Fruit fly (Drosophila melanogaster) whole organism, prepupa: ENCODE results near the gene CG44158.
A peak's percentile ranks its signal among the peaks of the same experiment; 100 is the strongest.

Experiments
- CG10631 ChIP-seq: fragments of 200-800 bp; sonication (Bioruptor generic); optimal IDR thresholded peaks from 2 replicates; lab custom pipeline; 2016; ENCODE audit warnings: missing biosample characterization, missing genetic modification characterization
- CG11762 ChIP-seq: fragments of 200-800 bp; sonication (Bioruptor generic); optimal IDR thresholded peaks from 3 replicates; lab custom pipeline; 2016; ENCODE audit warnings: missing biosample characterization, missing genetic modification characterization; ENCODE audit not compliant: insufficient read depth
- CG11902 ChIP-seq: fragments of 200-800 bp; sonication (Bioruptor generic); optimal IDR thresholded peaks from 3 replicates; lab custom pipeline; 2016; ENCODE audit warnings: missing biosample characterization, missing genetic modification characterization
- CG15336 ChIP-seq: fragments of 200-800 bp; sonication (Bioruptor generic); IDR thresholded peaks from 2 replicates; pipeline ENCODE4 v1.3.6; 2022; ENCODE audit warnings: missing biosample characterization, missing genetic modification characterization
- CG1621 ChIP-seq: fragments of 200-800 bp; sonication (Bioruptor generic); optimal IDR thresholded peaks from 3 replicates; lab custom pipeline; 2018; ENCODE audit warnings: missing biosample characterization, mild to moderate bottlenecking, missing genetic modification characterization
- CG16779 ChIP-seq: fragments of 200-800 bp; sonication (Bioruptor generic); optimal IDR thresholded peaks from 3 replicates; lab custom pipeline; 2017; ENCODE audit warnings: missing biosample characterization, mild to moderate bottlenecking, missing genetic modification characterization
- CG3032 ChIP-seq: fragments of 200-800 bp; optimal IDR thresholded peaks from 2 replicates; lab custom pipeline; 2019; ENCODE audit warnings: missing biosample characterization, mild to moderate bottlenecking, missing genetic modification characterization, moderate library complexity
- CG31627 ChIP-seq: fragments of 200-800 bp; sonication (Bioruptor generic); optimal IDR thresholded peaks from 3 replicates; lab custom pipeline; 2016; ENCODE audit warnings: missing biosample characterization, missing genetic modification characterization
- CG32006 ChIP-seq: fragments of 200-800 bp; sonication (Bioruptor generic); optimal IDR thresholded peaks from 3 replicates; lab custom pipeline; 2017; ENCODE audit warnings: missing biosample characterization, mild to moderate bottlenecking, missing genetic modification characterization
- CG34406 ChIP-seq: fragments of 200-800 bp; sonication (Bioruptor generic); optimal IDR thresholded peaks from 3 replicates; lab custom pipeline; 2016; ENCODE audit warnings: missing biosample characterization, missing genetic modification characterization
- CG3919 ChIP-seq: fragments of 200-800 bp; sonication (Bioruptor generic); optimal IDR thresholded peaks from 3 replicates; lab custom pipeline; 2016; ENCODE audit warnings: missing biosample characterization, missing genetic modification characterization
- CG4318 ChIP-seq: fragments of 200-800 bp; sonication (Bioruptor generic); optimal IDR thresholded peaks from 3 replicates; lab custom pipeline; 2017; ENCODE audit warnings: missing biosample characterization, mild to moderate bottlenecking, missing genetic modification characterization
- CG6163 ChIP-seq: fragments of 200-800 bp; sonication (Bioruptor generic); IDR thresholded peaks from 3 replicates; pipeline ENCODE4 v1.3.6; 2022; ENCODE audit warnings: missing biosample characterization, missing genetic modification characterization
- CG6276 ChIP-seq: fragments of 200-800 bp; sonication (Bioruptor generic); optimal IDR thresholded peaks from 2 replicates; lab custom pipeline; 2017; ENCODE audit warnings: missing biosample characterization, mild to moderate bottlenecking, missing genetic modification characterization
- CG6792 ChIP-seq: fragments of 200-800 bp; sonication (Bioruptor generic); optimal IDR thresholded peaks from 3 replicates; lab custom pipeline; 2016; ENCODE audit warnings: missing biosample characterization, missing genetic modification characterization
- CG6808 ChIP-seq: fragments of 200-800 bp; sonication (Bioruptor generic); optimal IDR thresholded peaks from 3 replicates; lab custom pipeline; 2017; ENCODE audit warnings: missing biosample characterization, missing genetic modification characterization, mild to moderate bottlenecking, moderate library complexity, missing genetic modification reagents
- CG6854 ChIP-seq: fragments of 200-800 bp; sonication (Bioruptor generic); optimal IDR thresholded peaks from 2 replicates; lab custom pipeline; 2017; ENCODE audit warnings: missing biosample characterization, mild to moderate bottlenecking, missing genetic modification characterization
- CG7368 ChIP-seq: fragments of 200-800 bp; sonication (Bioruptor generic); optimal IDR thresholded peaks from 3 replicates; lab custom pipeline; 2016; ENCODE audit warnings: missing biosample characterization, missing genetic modification characterization
- CG8119 ChIP-seq: fragments of 200-800 bp; sonication (Bioruptor generic); IDR thresholded peaks from 3 replicates; pipeline ENCODE4 v1.3.6; 2022; ENCODE audit warnings: missing biosample characterization, missing genetic modification characterization
- CG8319 ChIP-seq: fragments of 200-800 bp; sonication (Bioruptor generic); optimal IDR thresholded peaks from 3 replicates; lab custom pipeline; 2016; ENCODE audit warnings: missing biosample characterization, missing genetic modification characterization
- CG8632 ChIP-seq: fragments of 200-800 bp; sonication (Bioruptor generic); optimal IDR thresholded peaks from 3 replicates; lab custom pipeline; 2016; ENCODE audit warnings: missing biosample characterization, missing genetic modification characterization
- CG9139 ChIP-seq: fragments of 200-800 bp; sonication (Bioruptor generic); optimal IDR thresholded peaks from 3 replicates; lab custom pipeline; 2017; ENCODE audit warnings: missing biosample characterization, mild to moderate bottlenecking, missing genetic modification characterization
- Eip78C ChIP-seq: fragments of 200-800 bp; sonication (Bioruptor generic); peaks from one replicate; lab custom pipeline; 2016; ENCODE audit warnings: missing biosample characterization, missing genetic modification characterization
- Eip93F ChIP-seq: fragments of 200-800 bp; sonication (Bioruptor generic); optimal IDR thresholded peaks from 2 replicates; lab custom pipeline; 2016; ENCODE audit warnings: missing biosample characterization, mild to moderate bottlenecking, missing genetic modification characterization
- Gug ChIP-seq: fragments of 200-800 bp; sonication (Bioruptor generic); IDR thresholded peaks from 2 replicates; pipeline ENCODE4 v1.3.6; 2022; ENCODE audit warnings: missing biosample characterization, missing genetic modification characterization
- Hr38 ChIP-seq: sonication (Bioruptor generic); optimal IDR thresholded peaks from 2 replicates; lab custom pipeline; 2016; ENCODE audit warnings: missing biosample characterization, missing genetic modification characterization
- Hr39 ChIP-seq: fragments of 200-800 bp; sonication (Bioruptor generic); optimal IDR thresholded peaks from 2 replicates; lab custom pipeline; 2016; ENCODE audit warnings: missing biosample characterization, missing genetic modification characterization
- Hr4 ChIP-seq: fragments of 200-800 bp; sonication (Bioruptor generic); optimal IDR thresholded peaks from 3 replicates; lab custom pipeline; 2016; ENCODE audit warnings: missing biosample characterization, missing genetic modification characterization
- Lpt ChIP-seq: fragments of 200-800 bp; sonication (Bioruptor generic); optimal IDR thresholded peaks from 3 replicates; lab custom pipeline; 2016; ENCODE audit warnings: missing biosample characterization, missing genetic modification characterization
- Met ChIP-seq: fragments of 200-800 bp; sonication (Bioruptor generic); optimal IDR thresholded peaks from 3 replicates; lab custom pipeline; 2016; ENCODE audit warnings: missing biosample characterization, missing genetic modification characterization
- OdsH ChIP-seq: fragments of 200-800 bp; sonication (Bioruptor generic); optimal IDR thresholded peaks from 3 replicates; lab custom pipeline; 2016; ENCODE audit warnings: missing biosample characterization, missing genetic modification characterization
- Smox ChIP-seq: fragments of 200-800 bp; sonication (Bioruptor generic); optimal IDR thresholded peaks from 3 replicates; lab custom pipeline; 2016; ENCODE audit warnings: missing biosample characterization, missing genetic modification characterization
- Sox102F ChIP-seq: fragments of 200-800 bp; sonication (Bioruptor generic); optimal IDR thresholded peaks from 2 replicates; lab custom pipeline; 2016; ENCODE audit warnings: missing biosample characterization, mild to moderate bottlenecking, missing genetic modification characterization
- Sox14 ChIP-seq: fragments of 200-800 bp; sonication (Bioruptor generic); optimal IDR thresholded peaks from 3 replicates; lab custom pipeline; 2016; ENCODE audit warnings: missing biosample characterization, missing genetic modification characterization
- achi ChIP-seq: fragments of 200-800 bp; sonication (Bioruptor generic); optimal IDR thresholded peaks from 3 replicates; lab custom pipeline; 2016; ENCODE audit warnings: missing biosample characterization, missing genetic modification characterization
- acj6 ChIP-seq: fragments of 200-800 bp; sonication (Bioruptor generic); optimal IDR thresholded peaks from 3 replicates; lab custom pipeline; 2016; ENCODE audit warnings: missing biosample characterization, missing genetic modification characterization
- cyc ChIP-seq: fragments of 200-800 bp; sonication (Bioruptor generic); optimal IDR thresholded peaks from 3 replicates; lab custom pipeline; 2016; ENCODE audit warnings: missing biosample characterization, missing genetic modification characterization
- dac ChIP-seq: fragments of 200-800 bp; sonication (Bioruptor generic); optimal IDR thresholded peaks from 2 replicates; lab custom pipeline; 2017; ENCODE audit warnings: missing biosample characterization, mild to moderate bottlenecking, missing genetic modification characterization
- dsx ChIP-seq: fragments of 200-800 bp; optimal IDR thresholded peaks from 3 replicates; lab custom pipeline; 2019; ENCODE audit warnings: missing biosample characterization, mild to moderate bottlenecking, missing genetic modification characterization, moderate library complexity; ENCODE audit not compliant: poor library complexity, severe bottlenecking
- eg ChIP-seq: fragments of 200-800 bp; sonication (Bioruptor generic); IDR thresholded peaks from 3 replicates; pipeline ENCODE4 v1.3.6; 2022; ENCODE audit warnings: missing biosample characterization, missing genetic modification characterization
- esn ChIP-seq: fragments of 200-800 bp; sonication (Bioruptor generic); optimal IDR thresholded peaks from 2 replicates; lab custom pipeline; 2016; ENCODE audit warnings: missing biosample characterization, mild to moderate bottlenecking, missing genetic modification characterization, moderate library complexity
- fd59A ChIP-seq: fragments of 200-800 bp; sonication (Bioruptor generic); optimal IDR thresholded peaks from 2 replicates; lab custom pipeline; 2017; ENCODE audit warnings: missing biosample characterization, mild to moderate bottlenecking, missing genetic modification characterization, missing genetic modification reagents
- fd85E ChIP-seq: fragments of 200-800 bp; sonication (Bioruptor generic); optimal IDR thresholded peaks from 3 replicates; lab custom pipeline; 2016; ENCODE audit warnings: missing biosample characterization, missing genetic modification characterization
- fkh ChIP-seq: fragments of 200-800 bp; sonication (Bioruptor generic); optimal IDR thresholded peaks from 3 replicates; lab custom pipeline; 2017; ENCODE audit warnings: missing biosample characterization, mild to moderate bottlenecking, missing genetic modification characterization, moderate library complexity
- lz ChIP-seq: fragments of 200-800 bp; sonication (Bioruptor generic); optimal IDR thresholded peaks from 3 replicates; lab custom pipeline; 2016; ENCODE audit warnings: missing biosample characterization, missing genetic modification characterization
- net ChIP-seq: fragments of 200-800 bp; sonication (Bioruptor generic); optimal IDR thresholded peaks from 3 replicates; lab custom pipeline; 2016; ENCODE audit warnings: missing biosample characterization, missing genetic modification characterization
- salr ChIP-seq, 2 experiments: fragments of 200-800 bp; sonication (Bioruptor generic); optimal IDR thresholded peaks; 3 replicates each; lab custom pipeline; 2016 to 2018; ENCODE audit warnings: missing biosample characterization in 2 of 2, missing genetic modification characterization in 2 of 2, mild to moderate bottlenecking in 1 of 2
- ss ChIP-seq, 2 experiments: fragments of 200-800 bp; sonication (Bioruptor generic); optimal IDR thresholded peaks; 2 replicates in 1 of 2; 3 replicates in 1 of 2; lab custom pipeline; 2017 to 2018; ENCODE audit warnings: mild to moderate bottlenecking in 2 of 2, missing biosample characterization in 2 of 2, missing genetic modification characterization in 2 of 2, moderate library complexity in 1 of 2
- svp ChIP-seq: fragments of 200-800 bp; sonication (Bioruptor generic); peaks from one replicate; lab custom pipeline; 2016; ENCODE audit warnings: missing biosample characterization, missing genetic modification characterization
- topi ChIP-seq: fragments of 200-800 bp; sonication (Bioruptor generic); optimal IDR thresholded peaks from 3 replicates; lab custom pipeline; 2016; ENCODE audit warnings: missing biosample characterization, missing genetic modification characterization
- vri ChIP-seq: fragments of 200-800 bp; sonication (Bioruptor generic); optimal IDR thresholded peaks from 3 replicates; lab custom pipeline; 2016; ENCODE audit warnings: missing biosample characterization, mild to moderate bottlenecking, missing genetic modification characterization

Gene CG44158

dm6 chr3R:18168398-18168797, 40.2 kb upstream of the CG44158 start:
- TF ChIP-seq CG34406 (GFP tag; lab: Kevin White, UChicago) (peak; percentile 52), fd59A (GFP tag; lab: Kevin White, UChicago) (no peak), lz (GFP tag; lab: Kevin White, UChicago) (no peak), Lpt (GFP tag; lab: Kevin White, UChicago) (peak; percentile 23), CG7368 (GFP tag; lab: Kevin White, UChicago) (peak; percentile 59), dac (no peak), CG11762 (GFP tag; lab: Kevin White, UChicago) (peak; percentile 5), CG9139 (peak; percentile 25), CG11902 (GFP tag; lab: Kevin White, UChicago) (no peak), acj6 (GFP tag; lab: Kevin White, UChicago) (peak; percentile 1), CG4318 (GFP tag; lab: Kevin White, UChicago) (no peak), Sox102F (peak; percentile 33), CG8319 (GFP tag; lab: Kevin White, UChicago) (no peak), achi (GFP tag; lab: Kevin White, UChicago) (peak; percentile 35), fkh (GFP tag; lab: Kevin White, UChicago) (no peak), CG15336 (GFP tag; lab: Robert Waterston, UW) (0 out of 2 replicates have a peak, but pooled peaks have one; percentile 10), CG3919 (GFP tag; lab: Kevin White, UChicago) (peak; percentile 54), Smox (GFP tag; lab: Kevin White, UChicago) (no peak), CG32006 (GFP tag; lab: Kevin White, UChicago) (peak; percentile 18), Eip78C (no peak), CG3032 (tag; lab: Kevin White, UChicago) (no peak), Eip93F (GFP tag; lab: Kevin White, UChicago) (no peak), CG6854 (GFP tag; lab: Kevin White, UChicago) (no peak), salr (GFP tag; optimal IDR thresholded peaks at IDR 0.05; lab: Kevin White, UChicago) (no peak), CG6792 (GFP tag; lab: Kevin White, UChicago) (no peak), svp (GFP tag; lab: Kevin White, UChicago) (no peak), CG16779 (no peak), CG6163 (GFP tag; lab: Robert Waterston, UW) (peak; percentile 45; the same call in 2 of the 3 replicates), Hr38 (no peak), CG6276 (no peak), ss (GFP tag; optimal IDR thresholded peaks at IDR 0.05; lab: Kevin White, UChicago) (peak in 1 of 2 experiments; percentile 12), CG1621 (tag; lab: Kevin White, UChicago) (no peak), Met (peak; percentile 14), net (GFP tag; lab: Kevin White, UChicago) (peak; percentile 39), dsx (GFP tag; lab: Kevin White, UChicago) (peak; percentile 19), CG6808 (peak; percentile 58), fd85E (GFP tag; lab: Kevin White, UChicago) (no peak), CG8632 (GFP tag; lab: Kevin White, UChicago) (peak; percentile 36), Gug (no peak), Hr39 (GFP tag; lab: Kevin White, UChicago) (peak; percentile 25), vri (GFP tag; lab: Kevin White, UChicago) (peak; percentile 4), CG8119 (GFP tag; lab: Robert Waterston, UW) (no peak; the same call in 2 of the 3 replicates), eg (peak; percentile 47; the same call in 2 of the 3 replicates), Hr4 (peak; percentile 11), Sox14 (GFP tag; lab: Kevin White, UChicago) (peak; percentile 38), OdsH (GFP tag; lab: Kevin White, UChicago) (peak; percentile 33), cyc (GFP tag; lab: Kevin White, UChicago) (no peak), CG10631 (no peak), CG31627 (peak; percentile 29), topi (GFP tag; lab: Kevin White, UChicago) (peak; percentile 32), esn (GFP tag; lab: Kevin White, UChicago) (peak; percentile 49)
